Worm (Caenorhabditis elegans) whole organism, L1 larva: ENCODE measurements around the gene F44F4.3.

ENCODE experiments used
- C04F5.9 ChIP-seq: sonication (generic microtip); optimal IDR thresholded peaks from 2 replicates; lab custom pipeline; 2016; ENCODE audit warnings: missing genetic modification characterization, missing compliant biosample characterization
- C16A3.4 ChIP-seq: fragments of 150-350 bp; optimal IDR thresholded peaks from 2 replicates; lab custom pipeline; 2014; ENCODE audit warnings: missing biosample characterization, missing genetic modification characterization
- Y116A8C.19 ChIP-seq: sonication (generic microtip); optimal IDR thresholded peaks from 2 replicates; lab custom pipeline; 2016; ENCODE audit warnings: missing compliant biosample characterization, missing genetic modification characterization, borderline replicate concordance
- blmp-1 ChIP-seq: fragments of 150-350 bp; optimal IDR thresholded peaks from 2 replicates; lab custom pipeline; 2014; ENCODE audit warnings: missing biosample characterization, missing genetic modification characterization
- ceh-63 ChIP-seq: fragments of 200-800 bp; sonication (Bioruptor generic); optimal IDR thresholded peaks from 2 replicates; lab custom pipeline; 2018; ENCODE audit warnings: mild to moderate bottlenecking, missing genetic modification characterization, missing compliant biosample characterization
- ceh-8 ChIP-seq: fragments of 200-800 bp; sonication (Bioruptor generic); optimal IDR thresholded peaks from 2 replicates; lab custom pipeline; 2018; ENCODE audit warnings: mild to moderate bottlenecking, missing genetic modification characterization, moderate library complexity, missing compliant biosample characterization
- ceh-82 ChIP-seq, 3 experiments: fragments of 150-350 bp in 1 of 3; sonication (generic microtip) in 2 of 3; optimal IDR thresholded peaks; 2 replicates each; lab custom pipeline; 2014 to 2017; ENCODE audit warnings: missing biosample characterization in 3 of 3, missing genetic modification characterization in 3 of 3
- dsc-1 ChIP-seq: sonication (generic microtip); optimal IDR thresholded peaks from 2 replicates; lab custom pipeline; 2016; ENCODE audit warnings: mild to moderate bottlenecking, missing genetic modification characterization, missing compliant biosample characterization
- efl-1 ChIP-seq, 4 experiments: fragments of 150-350 bp; optimal IDR thresholded peaks in 3 of 4; peaks in 1 of 4; 1 replicate in 1 of 4; 2 replicates in 3 of 4; lab custom pipeline; 2014; ENCODE audit warnings: missing biosample characterization in 2 of 4, missing genetic modification characterization in 2 of 4, missing genetic modification reagents in 2 of 4
- efl-3 ChIP-seq: fragments of 200-800 bp; sonication (Bioruptor generic); optimal IDR thresholded peaks from 2 replicates; lab custom pipeline; 2018; ENCODE audit warnings: mild to moderate bottlenecking, missing genetic modification characterization, missing compliant biosample characterization
- egl-13 ChIP-seq: sonication (generic microtip); optimal IDR thresholded peaks from 2 replicates; lab custom pipeline; 2016; ENCODE audit warnings: missing genotype, missing genetic modification reagents, missing genetic modification characterization, missing compliant biosample characterization
- egl-27 ChIP-seq, 2 experiments: fragments of 150-350 bp in 1 of 2; sonication (generic microtip); optimal IDR thresholded peaks; 3 replicates each; lab custom pipeline; 2017 to 2018; ENCODE audit warnings: missing biosample characterization in 2 of 2, missing genetic modification characterization in 2 of 2, missing genetic modification reagents in 2 of 2
- elt-3 ChIP-seq, 6 experiments: fragments of 150-350 bp in 1 of 6; sonication (generic microtip); optimal IDR thresholded peaks; 2 replicates each; lab custom pipeline; 2017 to 2018; ENCODE audit warnings: missing biosample characterization in 6 of 6, missing genetic modification characterization in 6 of 6, inconsistent platforms in 1 of 6
- fkh-4 ChIP-seq: sonication (generic microtip); optimal IDR thresholded peaks from 2 replicates; lab custom pipeline; 2016; ENCODE audit warnings: missing compliant biosample characterization, missing genetic modification characterization, borderline replicate concordance
- grh-1 ChIP-seq: fragments of 200-800 bp; sonication (Bioruptor generic); IDR thresholded peaks from 2 replicates; pipeline ENCODE4 v1.3.6; 2022; ENCODE audit warnings: missing genetic modification reagents, missing genetic modification characterization, missing compliant biosample characterization
- hlh-4 ChIP-seq: sonication (generic microtip); optimal IDR thresholded peaks from 2 replicates; lab custom pipeline; 2016; ENCODE audit warnings: mild to moderate bottlenecking, missing genetic modification characterization, missing compliant biosample characterization
- isw-1 ChIP-seq: fragments of 200-800 bp; sonication (Bioruptor generic); IDR thresholded peaks from 2 replicates; pipeline ENCODE4 v1.3.6; 2022; ENCODE audit warnings: missing genetic modification characterization, missing compliant biosample characterization
- jun-1 ChIP-seq: fragments of 150-350 bp; optimal IDR thresholded peaks from 2 replicates; lab custom pipeline; 2014; ENCODE audit warnings: missing biosample characterization, missing genetic modification reagents, missing genetic modification characterization
- lin-13 ChIP-seq: fragments of 150-350 bp; optimal IDR thresholded peaks from 2 replicates; lab custom pipeline; 2014; ENCODE audit warnings: missing biosample characterization, missing genetic modification reagents, missing genetic modification characterization
- lin-14 ChIP-seq: fragments of 200-800 bp; sonication (Bioruptor generic); optimal IDR thresholded peaks from 2 replicates; lab custom pipeline; 2018; ENCODE audit warnings: mild to moderate bottlenecking, missing genetic modification characterization, moderate library complexity, missing compliant biosample characterization
- lin-15B ChIP-seq: fragments of 150-350 bp; sonication (generic microtip); optimal IDR thresholded peaks from 3 replicates; lab custom pipeline; 2014; ENCODE audit warnings: missing biosample characterization, missing genetic modification characterization
- mdl-1 ChIP-seq, 2 experiments: fragments of 150-350 bp; optimal IDR thresholded peaks; 2 replicates each; lab custom pipeline; 2014 to 2017; ENCODE audit warnings: missing biosample characterization in 2 of 2, missing genetic modification characterization in 2 of 2, inconsistent platforms in 1 of 2
- mef-2 ChIP-seq: fragments of 150-350 bp; optimal IDR thresholded peaks from 2 replicates; lab custom pipeline; 2014; ENCODE audit warnings: missing biosample characterization, missing genetic modification characterization
- mep-1 ChIP-seq: fragments of 150-350 bp; optimal IDR thresholded peaks from 2 replicates; lab custom pipeline; 2014; ENCODE audit warnings: missing biosample characterization, missing genetic modification characterization
- nhr-11 ChIP-seq: fragments of 150-350 bp; optimal IDR thresholded peaks from 2 replicates; lab custom pipeline; 2014; ENCODE audit warnings: missing biosample characterization, missing genetic modification characterization
- nhr-12 ChIP-seq: sonication (generic microtip); optimal IDR thresholded peaks from 2 replicates; lab custom pipeline; 2017; ENCODE audit warnings: missing biosample characterization, missing genetic modification characterization
- nhr-237 ChIP-seq: fragments of 150-350 bp; optimal IDR thresholded peaks from 2 replicates; lab custom pipeline; 2014; ENCODE audit warnings: missing biosample characterization, missing genetic modification characterization
- nhr-28 ChIP-seq: fragments of 150-350 bp; optimal IDR thresholded peaks from 2 replicates; lab custom pipeline; 2014; ENCODE audit warnings: missing biosample characterization, missing genetic modification characterization
- nhr-47 ChIP-seq: sonication (generic microtip); optimal IDR thresholded peaks from 2 replicates; lab custom pipeline; 2016; ENCODE audit warnings: mild to moderate bottlenecking, missing genetic modification characterization, moderate library complexity, missing compliant biosample characterization
- nhr-77 ChIP-seq: fragments of 150-350 bp; optimal IDR thresholded peaks from 2 replicates; lab custom pipeline; 2014; ENCODE audit warnings: missing biosample characterization, missing genetic modification characterization
- nhr-85 ChIP-seq: sonication (generic microtip); peaks from one replicate; lab custom pipeline; 2016; ENCODE audit warnings: missing genetic modification characterization, inconsistent platforms, missing compliant biosample characterization
- nhr-90 ChIP-seq: sonication (generic microtip); optimal IDR thresholded peaks from 2 replicates; lab custom pipeline; 2016; ENCODE audit warnings: mild to moderate bottlenecking, missing genetic modification characterization, missing compliant biosample characterization; ENCODE audit not compliant: poor library complexity
- pag-3 ChIP-seq: sonication (generic microtip); optimal IDR thresholded peaks from 2 replicates; lab custom pipeline; 2017; ENCODE audit warnings: missing genetic modification characterization, mild to moderate bottlenecking, missing compliant biosample characterization, antibody characterized with exemption, borderline replicate concordance; ENCODE audit not compliant: insufficient read depth
- pax-3 ChIP-seq: fragments of 200-800 bp; sonication (Bioruptor generic); optimal IDR thresholded peaks from 2 replicates; lab custom pipeline; 2018; ENCODE audit warnings: mild to moderate bottlenecking, missing genetic modification characterization, moderate library complexity, missing compliant biosample characterization
- rnt-1 ChIP-seq: sonication (generic microtip); optimal IDR thresholded peaks from 2 replicates; lab custom pipeline; 2016; ENCODE audit warnings: mild to moderate bottlenecking, missing genetic modification characterization, moderate library complexity, missing compliant biosample characterization
- skn-1 ChIP-seq: fragments of 150-350 bp; optimal IDR thresholded peaks from 2 replicates; lab custom pipeline; 2014; ENCODE audit warnings: missing biosample characterization, missing genetic modification characterization
- snpc-4 ChIP-seq: fragments of 150-350 bp; optimal IDR thresholded peaks from 2 replicates; lab custom pipeline; 2014; ENCODE audit warnings: missing biosample characterization, missing genetic modification characterization
- snu-23 ChIP-seq: sonication (generic microtip); optimal IDR thresholded peaks from 2 replicates; lab custom pipeline; 2016; ENCODE audit warnings: missing genetic modification characterization, missing compliant biosample characterization
- sup-37 ChIP-seq: fragments of 200-800 bp; sonication (Bioruptor generic); optimal IDR thresholded peaks from 2 replicates; lab custom pipeline; 2018; ENCODE audit warnings: mild to moderate bottlenecking, missing genetic modification characterization, missing compliant biosample characterization
- tbx-2 ChIP-seq: sonication (generic microtip); optimal IDR thresholded peaks from 2 replicates; lab custom pipeline; 2016; ENCODE audit warnings: missing genetic modification characterization, missing compliant biosample characterization
- tlp-1 ChIP-seq: fragments of 150-350 bp; optimal IDR thresholded peaks from 2 replicates; lab custom pipeline; 2014; ENCODE audit warnings: missing biosample characterization, missing genetic modification characterization
- unc-30 ChIP-seq: sonication (generic microtip); optimal IDR thresholded peaks from 2 replicates; lab custom pipeline; 2017; ENCODE audit warnings: missing biosample characterization, missing genetic modification characterization
- xbp-1 ChIP-seq: sonication (generic microtip); optimal IDR thresholded peaks from 2 replicates; lab custom pipeline; 2016; ENCODE audit warnings: missing genetic modification characterization, missing compliant biosample characterization
- zag-1 ChIP-seq: fragments of 150-350 bp; optimal IDR thresholded peaks from 2 replicates; lab custom pipeline; 2014; ENCODE audit warnings: missing biosample characterization, missing genetic modification characterization
- ztf-11 ChIP-seq, 2 experiments: sonication (generic microtip); optimal IDR thresholded peaks; 2 replicates each; lab custom pipeline; 2016 to 2017; ENCODE audit warnings: missing genetic modification characterization in 2 of 2, missing biosample characterization in 1 of 2, missing compliant biosample characterization in 1 of 2

F44F4.3 gene

DNA sequence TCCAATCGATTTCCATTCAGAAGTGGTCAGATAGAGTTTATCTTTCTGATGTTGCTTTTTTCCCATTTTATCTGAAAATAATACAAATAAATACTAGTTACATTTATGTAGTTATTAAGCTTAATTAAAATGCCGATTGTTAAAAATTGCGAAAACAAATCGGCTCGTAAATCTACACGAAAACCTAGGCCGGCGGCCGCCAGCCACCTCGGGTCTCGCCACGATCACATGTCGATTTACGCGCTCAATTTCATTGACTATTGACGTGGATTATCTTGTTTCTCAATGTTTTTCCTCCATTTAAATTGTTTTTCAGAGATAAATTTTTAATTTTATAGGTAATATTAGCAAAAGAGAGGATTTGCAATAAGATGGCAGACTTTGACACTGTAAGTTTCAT is 13.2 kb downstream of the F44F4.3 start, which contains the start of the genes cyn-4 and copz-1 (continued):
- TF ChIP-seq ztf-11 (tag; optimal IDR thresholded peaks at IDR 0.05; lab: Kevin White, UChicago) = peak in 1 of 2 experiments; percentile 86
- TF ChIP-seq mep-1 (tag; lab: Kevin White, UChicago) = peak; percentile 79
- no peak for TF ChIP-seq Y116A8C.19 (tag; lab: Kevin White, UChicago)
- TF ChIP-seq snpc-4 = peak; percentile 42
- peak; percentile 98 for TF ChIP-seq rnt-1 (tag; lab: Kevin White, UChicago)
- TF ChIP-seq C04F5.9 (tag; lab: Kevin White, UChicago) = peak; percentile 99
- peak; percentile 6 for TF ChIP-seq ceh-8 (GFP tag; lab: Kevin White, UChicago)
- no peak for TF ChIP-seq pag-3 (tag; lab: Kevin White, UChicago)
- TF ChIP-seq C16A3.4 (tag; lab: Kevin White, UChicago) = peak; percentile 80
- TF ChIP-seq lin-15B = peak; percentile 81
- peak; percentile 60 for TF ChIP-seq nhr-77 (tag; lab: Kevin White, UChicago)
- no peak for TF ChIP-seq ceh-63 (GFP tag; lab: Kevin White, UChicago)
- no peak for TF ChIP-seq tlp-1 (tag; lab: Kevin White, UChicago)

DNA sequence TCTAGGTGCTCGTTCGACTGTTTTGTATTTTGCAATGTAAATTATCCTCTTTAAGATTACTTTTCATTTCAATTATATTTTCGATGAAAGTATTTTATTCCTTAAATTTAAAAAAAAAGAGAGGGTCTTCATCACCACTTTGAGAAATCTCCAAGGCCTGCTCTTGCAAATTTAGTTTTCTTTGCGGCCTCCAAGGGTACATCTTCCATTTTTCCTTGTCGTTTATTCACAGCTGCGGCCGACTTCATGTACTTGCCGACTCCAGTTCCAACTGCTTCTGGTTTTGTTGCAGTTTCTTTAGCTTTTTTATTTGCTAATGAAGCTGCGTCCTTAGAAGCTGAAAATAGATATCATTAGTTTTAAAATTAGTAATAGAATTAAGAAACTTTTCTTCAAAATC is 15.0 kb downstream of the F44F4.3 start:
- TF ChIP-seq nhr-47 (tag; lab: Kevin White, UChicago) (no peak), lin-13 (GFP tag; lab: Kevin White, UChicago) (no peak), ceh-63 (GFP tag; lab: Kevin White, UChicago) (no peak), isw-1 (GFP tag; lab: Robert Waterston, UW) (no peak), elt-3 (tag; optimal IDR thresholded peaks at IDR 0.05; lab: Kevin White, UChicago) (no peak), xbp-1 (tag; lab: Kevin White, UChicago) (no peak), skn-1 (no peak), efl-3 (GFP tag; lab: Kevin White, UChicago) (no peak), zag-1 (tag; lab: Kevin White, UChicago) (no peak), nhr-237 (tag; lab: Kevin White, UChicago) (no peak), nhr-90 (no peak), ztf-11 (tag; optimal IDR thresholded peaks at IDR 0.05; lab: Kevin White, UChicago) (no peak), sup-37 (GFP tag; lab: Kevin White, UChicago) (no peak), blmp-1 (no peak), Y116A8C.19 (tag; lab: Kevin White, UChicago) (no peak), pax-3 (tag; lab: Kevin White, UChicago) (no peak), C16A3.4 (tag; lab: Kevin White, UChicago) (no peak), hlh-4 (tag; lab: Kevin White, UChicago) (no peak), efl-1 (optimal IDR thresholded peaks at IDR 0.05; lab: Kevin White, UChicago) (no peak), efl-1 (GFP tag; optimal IDR thresholded peaks at IDR 0.05 in 1 of 2; lab: Kevin White, UChicago) (no peak), nhr-85 (tag; lab: Kevin White, UChicago) (no peak)
- TF ChIP-seq, all 84 proteins: peak for 0

DNA sequence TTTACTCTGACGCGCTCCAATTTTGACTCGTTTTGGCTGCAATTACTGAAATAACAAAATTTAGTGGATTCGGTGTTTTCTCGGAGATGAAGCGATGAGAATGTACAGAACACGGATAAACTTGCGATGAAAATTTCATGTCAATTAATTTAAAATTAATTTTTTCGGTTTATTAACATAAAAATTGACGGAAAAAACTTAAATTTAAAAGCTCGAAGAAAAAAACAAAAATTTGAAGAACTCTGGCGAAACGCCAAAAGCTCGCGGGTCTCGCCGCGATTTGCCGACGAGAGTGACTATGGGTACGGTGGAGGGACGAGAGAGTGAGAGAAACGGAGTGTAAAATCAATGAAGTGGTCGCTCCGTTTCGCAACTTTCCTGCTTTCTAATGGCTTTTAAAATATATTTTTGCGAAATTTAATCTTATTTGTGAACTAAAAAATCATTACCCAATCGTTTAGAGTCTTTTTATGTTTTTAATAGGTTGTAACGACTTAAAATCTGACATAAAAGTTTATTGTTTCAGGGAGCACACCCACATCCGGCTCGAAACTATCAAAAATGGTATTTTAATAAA is 17.0 kb downstream of the F44F4.3 start, which contains the start of the genes gmps-1 and cap-2:
TSS of gene gmps-1 (minus strand) at position 51 of the 577 bp plus-strand sequence.
TSS of gene cap-2 (plus strand) at position 527 of the 577 bp plus-strand sequence.
- peak; percentile 24 for TF ChIP-seq mef-2 (tag; lab: Kevin White, UChicago)
- TF ChIP-seq nhr-11 (tag; lab: Kevin White, UChicago) = peak; percentile 92
- TF ChIP-seq nhr-12 (tag; lab: Kevin White, UChicago) = no peak
- no peak for TF ChIP-seq tlp-1 (tag; lab: Kevin White, UChicago)
- TF ChIP-seq mdl-1 (tag; optimal IDR thresholded peaks at IDR 0.05; lab: Kevin White, UChicago) = peak in 1 of 2 experiments; percentile 86
- TF ChIP-seq nhr-237 (tag; lab: Kevin White, UChicago) = peak; percentile 76
- TF ChIP-seq xbp-1 (tag; lab: Kevin White, UChicago) = peak; percentile 96
- peak; percentile 96 for TF ChIP-seq egl-13 (tag; lab: Kevin White, UChicago)
- TF ChIP-seq fkh-4 (tag; lab: Kevin White, UChicago) = peak; percentile 85
- TF ChIP-seq lin-14 (GFP tag; lab: Kevin White, UChicago) = peak; percentile 96
- peak; percentile 95 for TF ChIP-seq grh-1 (GFP tag; lab: Robert Waterston, UW)
- TF ChIP-seq dsc-1 (tag; lab: Kevin White, UChicago) = peak; percentile 98
- peak; percentile 98 for TF ChIP-seq nhr-47 (tag; lab: Kevin White, UChicago)
- no peak for TF ChIP-seq ceh-63 (GFP tag; lab: Kevin White, UChicago)
- peak; percentile 98 for TF ChIP-seq snu-23 (GFP tag; lab: Kevin White, UChicago)
- TF ChIP-seq jun-1 (tag; lab: Kevin White, UChicago) = peak; percentile 95
- peak; percentile 31 to 64 for TF ChIP-seq egl-27 (tag; optimal IDR thresholded peaks at IDR 0.05; lab: Kevin White, UChicago)
- peak; percentile 96 to 99 (median 98) for TF ChIP-seq ceh-82 (tag; optimal IDR thresholded peaks at IDR 0.05; lab: Kevin White, UChicago)
- TF ChIP-seq isw-1 (GFP tag; lab: Robert Waterston, UW) = peak; percentile 97
- TF ChIP-seq nhr-85 (tag; lab: Kevin White, UChicago) = peak; percentile 98
- TF ChIP-seq C16A3.4 (tag; lab: Kevin White, UChicago) = peak; percentile 94
- TF ChIP-seq nhr-28 (tag; lab: Kevin White, UChicago) = no peak
- TF ChIP-seq ztf-11 (tag; optimal IDR thresholded peaks at IDR 0.05; lab: Kevin White, UChicago) = peak; percentile 42 to 92
- TF ChIP-seq unc-30 (tag; lab: Kevin White, UChicago) = peak; percentile 49
- TF ChIP-seq hlh-4 (tag; lab: Kevin White, UChicago) = no peak
- TF ChIP-seq tbx-2 (tag; lab: Kevin White, UChicago) = peak; percentile 97
